Fruit fly (Drosophila melanogaster): ENCODE results near the gene Acsf2.

Gene Acsf2

DNA sequence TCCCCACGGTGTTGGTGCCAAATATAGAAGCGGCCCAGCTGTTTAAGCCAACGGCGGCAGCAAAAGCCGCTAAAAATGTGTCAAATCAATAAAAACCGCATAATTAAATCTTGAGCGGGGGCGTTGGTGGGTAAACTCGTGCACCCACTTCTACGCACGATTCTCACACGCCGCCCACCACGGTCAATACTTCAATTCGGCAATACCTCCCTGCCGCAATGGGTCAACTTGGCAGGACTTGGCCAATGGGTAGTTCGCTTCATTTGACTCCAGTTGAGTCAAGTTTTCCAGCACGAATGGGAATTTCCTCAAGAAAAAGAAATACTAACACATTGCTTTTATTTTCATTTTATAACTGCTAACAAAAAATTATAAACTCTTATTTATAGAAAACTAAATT, 6.6 kb upstream of the Acsf2 start:
- TF ChIP-seq Sin3A (optimal IDR thresholded peaks at IDR 0.05): no peak
- no peak for TF ChIP-seq insv (optimal IDR thresholded peaks at IDR 0.05)
- no peak for TF ChIP-seq Myc (optimal IDR thresholded peaks at IDR 0.05)
- no peak for TF ChIP-seq psq (optimal IDR thresholded peaks at IDR 0.05)
- TF ChIP-seq ttk (optimal IDR thresholded peaks at IDR 0.05): no peak
- no peak for TF ChIP-seq h (optimal IDR thresholded peaks at IDR 0.05)

DNA sequence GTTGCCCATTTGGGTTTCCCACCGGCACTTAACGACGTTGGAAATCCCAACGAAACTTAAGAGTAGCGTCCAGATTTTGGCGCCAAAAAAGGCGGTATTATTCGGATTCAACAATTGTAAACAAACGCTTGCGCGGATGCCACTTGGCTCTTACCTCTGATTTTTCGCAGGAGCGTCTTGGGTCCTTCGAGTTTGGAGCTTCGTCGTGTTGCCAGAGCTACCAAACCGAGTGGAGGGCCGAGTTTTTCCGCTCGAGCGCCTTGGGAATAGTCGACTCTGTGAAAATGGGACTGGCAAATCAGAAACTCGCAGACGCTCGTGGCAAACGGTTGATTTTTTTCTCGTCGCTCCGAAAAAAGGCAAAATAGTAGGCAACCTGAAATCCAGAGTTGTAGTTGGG, 3.9 kb upstream of the Acsf2 start, which contains the start of gene nompC:
TSS of gene nompC (plus strand) at position 301 of the 400 bp plus-strand sequence.
- TF ChIP-seq Myc (optimal IDR thresholded peaks at IDR 0.05) (no peak), ttk (optimal IDR thresholded peaks at IDR 0.05) (no peak), Sin3A (optimal IDR thresholded peaks at IDR 0.05) (no peak), h (optimal IDR thresholded peaks at IDR 0.05) (no peak), insv (optimal IDR thresholded peaks at IDR 0.05) (no peak), psq (optimal IDR thresholded peaks at IDR 0.05) (no peak)

DNA sequence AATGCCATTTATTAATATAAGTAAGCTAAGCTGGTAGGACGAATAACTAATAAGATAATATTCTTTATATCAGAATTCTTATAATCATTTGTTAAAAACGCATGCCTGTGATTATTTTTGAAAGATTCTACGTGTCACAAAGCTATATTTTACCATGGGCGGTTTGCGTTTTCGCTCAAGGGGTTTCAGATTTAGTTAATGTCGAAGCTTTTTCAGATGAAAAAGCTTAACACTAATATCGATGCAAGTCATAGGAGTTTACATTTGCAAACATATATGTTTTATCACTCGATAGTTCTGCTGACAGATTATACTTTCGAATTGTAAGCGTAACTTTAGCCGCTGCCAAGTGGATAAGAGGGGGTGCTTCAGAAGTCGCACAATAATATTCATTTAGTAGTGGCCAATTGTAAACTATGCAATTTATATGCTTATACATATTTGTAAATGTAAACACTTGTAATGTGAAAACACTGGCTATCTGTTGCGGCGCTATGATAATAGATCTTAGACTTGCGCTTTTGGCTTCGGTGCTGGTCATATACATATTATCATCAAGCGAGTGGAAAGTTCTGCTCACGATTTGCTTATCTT, 922 bp downstream of the Acsf2 start:
- TF ChIP-seq psq (optimal IDR thresholded peaks at IDR 0.05): no peak
- no peak for TF ChIP-seq insv (optimal IDR thresholded peaks at IDR 0.05)
- no peak for TF ChIP-seq Sin3A (optimal IDR thresholded peaks at IDR 0.05)
- no peak for TF ChIP-seq Myc (optimal IDR thresholded peaks at IDR 0.05)
- no peak for TF ChIP-seq h (optimal IDR thresholded peaks at IDR 0.05)
- no peak for TF ChIP-seq ttk (optimal IDR thresholded peaks at IDR 0.05)

DNA sequence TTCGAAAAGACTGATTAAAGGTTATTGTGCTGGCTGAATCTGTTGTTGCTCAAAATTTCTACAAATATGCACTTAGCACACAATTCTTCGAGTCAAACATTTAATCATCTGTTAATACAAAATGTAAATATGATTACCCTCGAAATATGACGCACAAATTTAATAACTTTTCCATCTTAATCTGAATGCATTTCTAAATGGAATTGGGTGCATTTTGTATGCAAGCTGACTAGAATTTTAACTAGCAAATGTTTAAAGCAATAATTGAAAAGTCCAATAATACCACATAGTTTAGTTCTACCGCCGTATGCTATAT, 3.4 kb downstream of the Acsf2 start:
- no peak for TF ChIP-seq insv (optimal IDR thresholded peaks at IDR 0.05)

DNA sequence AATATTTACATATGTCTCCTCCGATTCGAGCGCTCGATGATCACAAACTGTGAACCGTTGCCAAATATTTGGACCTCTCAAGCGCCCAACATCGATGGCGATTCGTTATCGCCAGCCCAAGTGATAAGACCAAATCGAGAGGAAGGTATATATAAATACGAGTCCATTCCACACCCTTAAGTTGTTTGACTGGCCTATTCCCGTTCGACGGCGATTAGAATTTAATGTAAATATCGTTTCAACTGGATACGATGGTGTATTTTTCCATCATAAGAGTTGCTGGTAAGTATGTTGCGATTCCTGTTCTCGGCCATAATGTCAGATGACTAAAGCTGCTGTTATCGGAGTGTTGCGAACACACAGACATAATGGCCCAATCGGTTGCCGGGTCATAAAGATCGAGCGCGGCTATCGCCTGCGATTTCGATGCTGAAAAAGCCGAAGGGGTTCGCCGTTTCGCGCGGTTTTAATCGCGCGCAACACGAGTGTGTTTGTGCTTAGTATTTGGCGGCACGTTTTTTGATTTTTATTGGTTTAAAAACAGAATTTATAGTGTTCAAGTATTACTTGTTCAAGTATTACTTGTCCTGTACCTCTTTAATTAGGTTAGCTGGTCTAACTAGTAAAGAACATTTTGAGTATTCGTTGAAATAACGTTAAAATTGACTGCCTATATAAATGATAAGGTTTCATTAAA, 3.9 kb downstream of the Acsf2 start, which contains the start of gene fusl:
TSS of gene fusl (minus strand) at position 50 of the 697 bp plus-strand sequence.
- TF ChIP-seq psq (optimal IDR thresholded peaks at IDR 0.05) (no peak), h (optimal IDR thresholded peaks at IDR 0.05) (no peak), insv (optimal IDR thresholded peaks at IDR 0.05) (no peak), ttk (optimal IDR thresholded peaks at IDR 0.05) (no peak), Sin3A (optimal IDR thresholded peaks at IDR 0.05) (no peak), Myc (optimal IDR thresholded peaks at IDR 0.05) (no peak)

DNA sequence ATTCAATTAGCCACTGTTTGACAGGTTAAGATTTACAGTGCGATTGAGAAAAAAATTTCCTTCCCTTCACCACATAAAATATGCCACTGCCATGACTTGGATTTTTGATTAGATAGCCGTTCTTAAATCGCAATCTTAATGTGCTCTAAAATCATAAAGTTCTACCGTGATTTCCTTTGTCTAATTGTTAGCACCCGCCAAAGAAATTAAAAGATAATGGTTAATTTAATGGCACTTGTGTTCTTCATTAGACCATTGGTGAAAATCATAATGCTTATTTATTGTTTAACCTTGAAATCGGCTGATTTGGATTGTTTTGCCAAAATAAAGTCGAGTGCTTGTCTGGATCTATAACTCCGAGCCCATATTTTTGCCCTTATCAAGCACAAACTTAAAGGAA, 4.9 kb downstream of the Acsf2 start:
- TF ChIP-seq ttk (optimal IDR thresholded peaks at IDR 0.05) (no peak), Sin3A (optimal IDR thresholded peaks at IDR 0.05) (no peak), psq (optimal IDR thresholded peaks at IDR 0.05) (no peak), Myc (optimal IDR thresholded peaks at IDR 0.05) (no peak), h (optimal IDR thresholded peaks at IDR 0.05) (no peak), insv (optimal IDR thresholded peaks at IDR 0.05) (no peak)

DNA sequence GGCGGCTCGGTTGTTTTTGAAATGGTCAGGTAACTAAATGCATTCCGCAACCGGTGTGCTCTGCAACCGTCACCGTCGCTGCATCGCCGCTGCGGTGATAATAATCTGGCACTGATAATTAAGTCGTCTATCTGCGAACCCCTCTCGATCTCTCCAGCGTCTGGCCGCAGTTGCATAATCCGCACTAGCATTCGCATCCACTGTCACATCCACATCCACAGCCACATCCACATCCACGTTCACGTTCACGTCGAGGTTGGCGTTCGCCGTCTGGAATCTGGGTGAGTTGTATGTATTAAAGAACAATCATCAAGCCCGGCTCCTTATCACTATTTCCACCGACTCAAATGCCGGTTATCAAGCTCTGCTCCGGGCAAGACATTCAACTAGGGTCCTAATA, 9.5 kb downstream of the Acsf2 start:
- TF ChIP-seq ttk (optimal IDR thresholded peaks at IDR 0.05): no peak
- TF ChIP-seq Sin3A (optimal IDR thresholded peaks at IDR 0.05): no peak
- no peak for TF ChIP-seq Myc (optimal IDR thresholded peaks at IDR 0.05)
- no peak for TF ChIP-seq psq (optimal IDR thresholded peaks at IDR 0.05)
- TF ChIP-seq insv (optimal IDR thresholded peaks at IDR 0.05): no peak
- no peak for TF ChIP-seq h (optimal IDR thresholded peaks at IDR 0.05)

DNA sequence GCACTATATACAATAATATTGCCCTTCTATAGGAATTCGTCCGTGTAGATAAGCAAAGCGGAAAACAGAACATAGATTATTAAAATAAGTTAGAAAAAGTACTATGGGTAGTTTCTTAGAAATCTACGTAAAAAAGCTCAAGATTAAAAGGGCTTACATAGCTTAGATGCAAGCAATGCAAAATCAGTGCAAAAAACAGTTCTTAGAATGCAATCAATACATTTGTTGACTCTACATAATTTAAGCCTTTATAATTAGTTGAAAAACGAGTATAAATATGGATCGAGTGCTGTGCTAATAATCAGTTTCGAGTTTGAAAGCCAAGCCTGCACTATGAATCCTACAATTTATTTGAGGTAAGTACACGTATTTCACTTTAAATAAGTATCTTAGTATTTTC, 12.5 kb downstream of the Acsf2 start, which contains the start of gene TotM:
TSS of gene TotM (plus strand) at position 301 of the 400 bp plus-strand sequence.
- TF ChIP-seq ttk (optimal IDR thresholded peaks at IDR 0.05): no peak
- no peak for TF ChIP-seq insv (optimal IDR thresholded peaks at IDR 0.05)
- TF ChIP-seq Sin3A (optimal IDR thresholded peaks at IDR 0.05): no peak
- no peak for TF ChIP-seq h (optimal IDR thresholded peaks at IDR 0.05)
- TF ChIP-seq Myc (optimal IDR thresholded peaks at IDR 0.05): no peak
- TF ChIP-seq psq (optimal IDR thresholded peaks at IDR 0.05): no peak

DNA sequence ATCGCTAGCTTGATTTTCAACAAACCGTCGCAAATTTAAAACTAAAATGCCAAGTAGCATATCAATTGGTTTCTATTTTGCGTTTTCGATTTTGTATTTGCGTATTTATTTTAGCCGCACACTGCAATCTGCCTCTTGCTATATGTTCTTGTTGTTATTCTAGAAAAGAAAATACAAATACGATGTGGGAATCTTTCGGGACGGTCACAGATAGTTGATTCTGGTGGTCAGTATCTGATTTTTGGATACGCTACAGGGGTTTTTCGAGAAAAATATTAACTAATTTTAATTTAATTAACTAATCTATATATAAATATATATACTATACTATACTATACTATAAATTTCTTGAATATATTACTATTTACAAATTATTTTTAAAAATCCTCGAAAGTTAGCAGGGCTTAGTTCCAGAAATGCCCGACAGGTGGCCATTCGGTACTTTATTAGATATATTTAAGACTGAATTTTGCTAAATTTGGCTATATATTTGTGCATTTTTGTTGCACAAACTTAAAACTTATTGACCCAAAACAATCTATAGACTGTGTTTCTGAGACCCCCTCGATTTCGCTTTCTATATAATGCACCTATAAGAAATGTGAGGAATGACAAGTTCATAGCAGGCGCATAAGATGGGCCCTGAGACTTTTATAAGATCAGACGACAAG, 13.1 kb downstream of the Acsf2 start, which contains the start of gene CG14022:
TSS of gene CG14022 (minus strand) at position 51 of the 671 bp plus-strand sequence.
- TF ChIP-seq h (optimal IDR thresholded peaks at IDR 0.05): no peak
- no peak for TF ChIP-seq psq (optimal IDR thresholded peaks at IDR 0.05)
- TF ChIP-seq Myc (optimal IDR thresholded peaks at IDR 0.05): no peak
- no peak for TF ChIP-seq ttk (optimal IDR thresholded peaks at IDR 0.05)
- TF ChIP-seq insv (optimal IDR thresholded peaks at IDR 0.05): no peak
- no peak for TF ChIP-seq Sin3A (optimal IDR thresholded peaks at IDR 0.05)

DNA sequence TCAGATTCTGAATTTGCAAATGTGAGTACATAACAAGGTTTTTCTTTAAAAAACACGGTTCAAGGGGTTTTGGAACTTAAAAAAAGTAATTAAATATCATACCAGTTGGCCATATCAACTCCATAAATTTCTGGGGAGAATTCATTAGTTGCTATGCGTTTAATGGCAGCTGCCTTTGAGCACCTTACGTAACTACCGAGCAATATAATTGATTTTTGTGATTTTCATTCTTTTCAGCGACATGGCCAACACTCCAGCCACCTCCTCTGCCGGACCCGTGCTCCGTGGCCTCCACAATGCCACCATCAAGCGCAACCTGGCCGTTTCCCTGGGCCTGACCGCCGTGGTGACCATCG, 14.8 kb downstream of the Acsf2 start:
- no peak for TF ChIP-seq Sin3A (optimal IDR thresholded peaks at IDR 0.05)
- no peak for TF ChIP-seq ttk (optimal IDR thresholded peaks at IDR 0.05)
- TF ChIP-seq h (optimal IDR thresholded peaks at IDR 0.05): no peak
- no peak for TF ChIP-seq insv (optimal IDR thresholded peaks at IDR 0.05)
- TF ChIP-seq Myc (optimal IDR thresholded peaks at IDR 0.05): no peak
- TF ChIP-seq psq (optimal IDR thresholded peaks at IDR 0.05): no peak

DNA sequence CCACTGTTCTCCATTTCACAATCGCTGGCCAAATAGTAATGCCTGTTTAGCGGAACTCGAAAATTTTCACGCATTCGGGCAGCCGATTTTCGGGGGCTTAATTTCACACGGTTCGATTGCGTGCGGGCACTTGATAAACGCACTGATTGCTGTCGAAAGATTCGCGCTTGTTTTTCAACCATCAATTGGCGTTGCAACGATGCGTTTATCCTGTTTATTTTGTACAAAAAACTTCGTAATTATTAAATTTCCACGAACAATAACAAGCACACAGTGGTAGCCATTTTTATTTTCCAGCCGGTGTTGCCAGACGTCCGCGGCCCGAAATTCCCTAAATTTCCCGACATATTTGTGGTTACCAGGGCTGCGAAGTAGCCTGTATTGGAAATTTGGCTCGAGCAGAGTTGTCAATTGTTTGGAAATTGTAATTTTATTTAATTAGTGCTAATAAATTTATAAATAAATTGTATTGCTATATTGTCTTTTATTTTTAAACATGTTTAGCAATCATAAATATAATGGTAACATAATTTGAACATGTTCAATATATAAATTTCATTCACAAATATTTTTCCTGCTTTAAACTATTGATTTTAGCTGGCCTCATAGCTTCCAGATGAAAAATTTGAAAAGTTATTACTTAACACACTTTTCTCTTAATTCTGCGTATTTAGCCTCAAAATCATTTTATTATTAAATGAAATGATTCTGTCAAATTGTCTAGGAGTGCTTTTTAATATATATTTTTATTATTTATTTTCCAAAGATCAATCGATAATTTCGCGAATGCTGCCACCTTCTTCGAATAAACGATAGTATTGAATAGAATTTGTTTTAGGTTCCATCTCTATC, 15.4 kb downstream of the Acsf2 start, which contains the start of the genes Ncoa6 and cype:
TSS of gene Ncoa6 (minus strand) at position 270 of the 852 bp plus-strand sequence.
TSS of gene cype (plus strand) at position 814 of the 852 bp plus-strand sequence.
- TF ChIP-seq ttk (optimal IDR thresholded peaks at IDR 0.05): no peak
- TF ChIP-seq insv (optimal IDR thresholded peaks at IDR 0.05): no peak
- TF ChIP-seq h (optimal IDR thresholded peaks at IDR 0.05): no peak
- no peak for TF ChIP-seq Sin3A (optimal IDR thresholded peaks at IDR 0.05)
- no peak for TF ChIP-seq psq (optimal IDR thresholded peaks at IDR 0.05)
- no peak for TF ChIP-seq Myc (optimal IDR thresholded peaks at IDR 0.05)

All from Kc167 (cell line).